Worm (Caenorhabditis elegans) whole organism, L3 larva: ENCODE results near the gene F20B6.4.

Experiments used
- R02D3.7 ChIP-seq: fragments of 150-350 bp; optimal IDR thresholded peaks from 2 replicates; lab custom pipeline; 2014; ENCODE audit warnings: missing biosample characterization, missing genetic modification characterization
- ZK546.5 ChIP-seq: sonication (generic microtip); optimal IDR thresholded peaks from 2 replicates; lab custom pipeline; 2017; ENCODE audit warnings: missing biosample characterization, missing genetic modification characterization
- aly-2 ChIP-seq: fragments of 150-350 bp; optimal IDR thresholded peaks from 2 replicates; lab custom pipeline; 2014; ENCODE audit warnings: missing biosample characterization, missing genetic modification characterization
- ama-1 ChIP-seq: fragments of 150-350 bp; optimal IDR thresholded peaks from 2 replicates; lab custom pipeline; 2018
- ceh-16 ChIP-seq: sonication (generic microtip); optimal IDR thresholded peaks from 2 replicates; lab custom pipeline; 2017; ENCODE audit warnings: missing biosample characterization, missing genetic modification characterization
- ceh-28 ChIP-seq: fragments of 150-350 bp; optimal IDR thresholded peaks from 2 replicates; lab custom pipeline; 2014; ENCODE audit warnings: missing biosample characterization, missing genetic modification reagents, missing genetic modification characterization
- ceh-82 ChIP-seq: fragments of 150-350 bp; optimal IDR thresholded peaks from 2 replicates; lab custom pipeline; 2014; ENCODE audit warnings: missing biosample characterization, missing genetic modification characterization
- ceh-9 ChIP-seq: sonication (generic microtip); optimal IDR thresholded peaks from 2 replicates; lab custom pipeline; 2018; ENCODE audit warnings: missing biosample characterization, missing genetic modification characterization
- daf-12 ChIP-seq: fragments of 150-350 bp; optimal IDR thresholded peaks from 2 replicates; lab custom pipeline; 2014; ENCODE audit warnings: missing biosample characterization, missing genetic modification reagents, missing genetic modification characterization
- egl-27 ChIP-seq: sonication (generic microtip); optimal IDR thresholded peaks from 4 replicates; lab custom pipeline; 2017; ENCODE audit warnings: missing biosample characterization, missing genetic modification reagents, missing genetic modification characterization
- egl-5 ChIP-seq: fragments of 150-350 bp; optimal IDR thresholded peaks from 2 replicates; lab custom pipeline; 2017; ENCODE audit warnings: missing biosample characterization, missing genetic modification reagents, missing genetic modification characterization, inconsistent platforms
- elt-1 ChIP-seq: fragments of 150-350 bp; optimal IDR thresholded peaks from 2 replicates; lab custom pipeline; 2014; ENCODE audit warnings: missing biosample characterization, missing genetic modification characterization
- elt-2 ChIP-seq: sonication (generic microtip); optimal IDR thresholded peaks from 2 replicates; lab custom pipeline; 2016; ENCODE audit warnings: missing genetic modification reagents, mild to moderate bottlenecking, missing genetic modification characterization, missing compliant biosample characterization
- elt-3 ChIP-seq, 3 experiments: fragments of 150-350 bp in 1 of 3; sonication (generic microtip) in 2 of 3; optimal IDR thresholded peaks; 2 replicates in 2 of 3; 4 replicates in 1 of 3; lab custom pipeline; 2014 to 2017; ENCODE audit warnings: missing biosample characterization in 3 of 3, missing genetic modification characterization in 3 of 3
- eor-1 ChIP-seq, 2 experiments: fragments of 150-350 bp; optimal IDR thresholded peaks; 2 replicates each; lab custom pipeline; 2014 to 2018; ENCODE audit warnings: missing biosample characterization in 2 of 2, missing genetic modification characterization in 2 of 2
- fkh-10 ChIP-seq: sonication (generic microtip); optimal IDR thresholded peaks from 2 replicates; lab custom pipeline; 2017; ENCODE audit warnings: missing biosample characterization, missing genetic modification reagents, missing genetic modification characterization
- fkh-2 ChIP-seq: fragments of 150-350 bp; optimal IDR thresholded peaks from 2 replicates; lab custom pipeline; 2014; ENCODE audit warnings: missing biosample characterization, missing genetic modification reagents, missing genetic modification characterization
- fos-1 ChIP-seq: fragments of 150-350 bp; optimal IDR thresholded peaks from 2 replicates; lab custom pipeline; 2014; ENCODE audit warnings: missing biosample characterization, missing genetic modification characterization
- hmg-11 ChIP-seq: sonication (generic microtip); optimal IDR thresholded peaks from 2 replicates; lab custom pipeline; 2016; ENCODE audit warnings: missing genetic modification characterization, missing compliant biosample characterization
- jun-1 ChIP-seq: fragments of 150-350 bp; optimal IDR thresholded peaks from 2 replicates; lab custom pipeline; 2014; ENCODE audit warnings: missing biosample characterization, missing genetic modification reagents, missing genetic modification characterization
- lin-15B ChIP-seq: fragments of 150-350 bp; optimal IDR thresholded peaks from 2 replicates; lab custom pipeline; 2014; ENCODE audit warnings: missing biosample characterization, missing genetic modification characterization
- lin-39 ChIP-seq: fragments of 150-350 bp; optimal IDR thresholded peaks from 2 replicates; lab custom pipeline; 2018; ENCODE audit warnings: missing biosample characterization, missing genetic modification reagents, missing genetic modification characterization
- lsy-12 ChIP-seq: sonication (generic microtip); optimal IDR thresholded peaks from 2 replicates; lab custom pipeline; 2016; ENCODE audit warnings: mild to moderate bottlenecking, missing genetic modification characterization, missing compliant biosample characterization
- mdl-1 ChIP-seq: fragments of 150-350 bp; optimal IDR thresholded peaks from 2 replicates; lab custom pipeline; 2014; ENCODE audit warnings: missing biosample characterization, missing genetic modification characterization
- mml-1 ChIP-seq: fragments of 150-350 bp; sonication (generic microtip); optimal IDR thresholded peaks from 3 replicates; lab custom pipeline; 2014; ENCODE audit warnings: missing biosample characterization, missing genetic modification characterization
- nfya-1 ChIP-seq: sonication (generic microtip); optimal IDR thresholded peaks from 2 replicates; lab custom pipeline; 2017; ENCODE audit warnings: missing genetic modification characterization, mild to moderate bottlenecking, missing compliant biosample characterization, antibody characterized with exemption, moderate library complexity; ENCODE audit not compliant: insufficient read depth
- nhr-11 ChIP-seq: fragments of 150-350 bp; optimal IDR thresholded peaks from 2 replicates; lab custom pipeline; 2014; ENCODE audit warnings: missing biosample characterization, missing genetic modification characterization
- nhr-12 ChIP-seq: fragments of 150-350 bp; optimal IDR thresholded peaks from 2 replicates; lab custom pipeline; 2014; ENCODE audit warnings: missing biosample characterization, missing genetic modification characterization
- nhr-23 ChIP-seq: fragments of 150-350 bp; optimal IDR thresholded peaks from 2 replicates; lab custom pipeline; 2014; ENCODE audit warnings: missing biosample characterization, missing genetic modification reagents, missing genetic modification characterization
- nhr-237 ChIP-seq: fragments of 150-350 bp; optimal IDR thresholded peaks from 2 replicates; lab custom pipeline; 2014; ENCODE audit warnings: missing biosample characterization, missing genetic modification characterization
- nhr-25 ChIP-seq: sonication (generic microtip); optimal IDR thresholded peaks from 2 replicates; lab custom pipeline; 2017; ENCODE audit warnings: missing biosample characterization, missing genetic modification characterization
- nhr-28 ChIP-seq: fragments of 150-350 bp; optimal IDR thresholded peaks from 2 replicates; lab custom pipeline; 2014; ENCODE audit warnings: missing biosample characterization, missing genetic modification characterization
- nhr-43 ChIP-seq: sonication (generic microtip); optimal IDR thresholded peaks from 2 replicates; lab custom pipeline; 2016; ENCODE audit warnings: mild to moderate bottlenecking, missing genetic modification characterization, missing compliant biosample characterization; ENCODE audit not compliant: poor library complexity, severe bottlenecking
- nhr-67 ChIP-seq: fragments of 150-350 bp; optimal IDR thresholded peaks from 2 replicates; lab custom pipeline; 2014; ENCODE audit warnings: missing biosample characterization, missing genetic modification characterization
- nhr-76 ChIP-seq: fragments of 150-350 bp; sonication (generic microtip); optimal IDR thresholded peaks from 5 replicates; lab custom pipeline; 2014; ENCODE audit warnings: missing biosample characterization, missing genetic modification characterization
- nhr-77 ChIP-seq: fragments of 150-350 bp; optimal IDR thresholded peaks from 2 replicates; lab custom pipeline; 2014; ENCODE audit warnings: missing biosample characterization, missing genetic modification characterization
- pha-4 ChIP-seq: fragments of 150-350 bp; optimal IDR thresholded peaks from 2 replicates; lab custom pipeline; 2014; ENCODE audit warnings: missing biosample characterization, missing genetic modification reagents, missing genetic modification characterization
- pqm-1 ChIP-seq: fragments of 150-350 bp; optimal IDR thresholded peaks from 2 replicates; lab custom pipeline; 2017; ENCODE audit warnings: missing biosample characterization, missing genetic modification characterization, inconsistent platforms
- sea-2 ChIP-seq: fragments of 150-350 bp; sonication (generic microtip); optimal IDR thresholded peaks from 4 replicates; lab custom pipeline; 2014; ENCODE audit warnings: missing biosample characterization, missing genetic modification reagents, missing genetic modification characterization
- skn-1 ChIP-seq: fragments of 150-350 bp; optimal IDR thresholded peaks from 2 replicates; lab custom pipeline; 2014; ENCODE audit warnings: missing biosample characterization, missing genetic modification characterization
- snpc-4 ChIP-seq: fragments of 150-350 bp; optimal IDR thresholded peaks from 2 replicates; lab custom pipeline; 2014; ENCODE audit warnings: missing biosample characterization, missing genetic modification characterization
- tbx-2 ChIP-seq: sonication (generic microtip); optimal IDR thresholded peaks from 2 replicates; lab custom pipeline; 2016; ENCODE audit warnings: mild to moderate bottlenecking, missing genetic modification characterization, missing compliant biosample characterization
- unc-39 ChIP-seq: sonication (generic microtip); optimal IDR thresholded peaks from 4 replicates; lab custom pipeline; 2017; ENCODE audit warnings: missing biosample characterization, missing genetic modification characterization
- unc-62 ChIP-seq: fragments of 150-350 bp; sonication (generic microtip); optimal IDR thresholded peaks from 4 replicates; lab custom pipeline; 2014; ENCODE audit warnings: missing biosample characterization, missing genetic modification reagents, missing genetic modification characterization
- zag-1 ChIP-seq: fragments of 150-350 bp; optimal IDR thresholded peaks from 2 replicates; lab custom pipeline; 2014; ENCODE audit warnings: missing biosample characterization, missing genetic modification characterization
- ztf-11 ChIP-seq: fragments of 150-350 bp; optimal IDR thresholded peaks from 2 replicates; lab custom pipeline; 2014; ENCODE audit warnings: missing biosample characterization, missing genetic modification characterization
- ztf-4 ChIP-seq: fragments of 150-350 bp; optimal IDR thresholded peaks from 2 replicates; lab custom pipeline; 2014; ENCODE audit warnings: missing biosample characterization, missing genetic modification characterization

F20B6.4 gene

ce11 chrX:4190537-4191144 lies 5.7 kb downstream of the F20B6.4 start, which contains the start of gene vha-12:
Gene vha-12 (plus strand): TSS chrX:4191094.
- TF ChIP-seq hmg-11 (tag; lab: Kevin White, UChicago): peak; percentile 83
- TF ChIP-seq nhr-76 (tag; lab: Kevin White, UChicago): peak; percentile 10
- TF ChIP-seq unc-39 (tag; lab: Kevin White, UChicago): no peak
- TF ChIP-seq mdl-1 (tag; lab: Kevin White, UChicago): peak; percentile 19
- TF ChIP-seq elt-2 (tag; lab: Kevin White, UChicago): peak; percentile 88
- TF ChIP-seq ceh-28: peak; percentile 85
- TF ChIP-seq mml-1 (tag; lab: Kevin White, UChicago): no peak
- TF ChIP-seq nhr-11: peak; percentile 54
- peak; percentile 59 for TF ChIP-seq fkh-10
- no peak for TF ChIP-seq sea-2 (GFP tag; lab: Kevin White, UChicago)
- no peak for TF ChIP-seq nhr-12 (tag; lab: Kevin White, UChicago)
- TF ChIP-seq egl-5 (tag; lab: Kevin White, UChicago): peak; percentile 75
- TF ChIP-seq unc-62 (GFP tag; lab: Kevin White, UChicago): peak; percentile 7
- TF ChIP-seq ceh-16 (tag; lab: Kevin White, UChicago): no peak
- TF ChIP-seq nhr-77 (tag; lab: Kevin White, UChicago): no peak
- TF ChIP-seq pqm-1 (tag; lab: Kevin White, UChicago): peak; percentile 93
- TF ChIP-seq fkh-2 (tag; lab: Kevin White, UChicago): no peak
- TF ChIP-seq nhr-43: peak; percentile 86
- no peak for TF ChIP-seq ceh-9 (tag; lab: Kevin White, UChicago)
- TF ChIP-seq fos-1: no peak
- TF ChIP-seq tbx-2 (tag; lab: Kevin White, UChicago): peak; percentile 58
- TF ChIP-seq lin-15B: peak; percentile 88
- peak; percentile 93 for TF ChIP-seq jun-1 (tag; lab: Kevin White, UChicago)
- peak; percentile 71 for TF ChIP-seq R02D3.7 (tag; lab: Kevin White, UChicago)
- peak; percentile 55 for TF ChIP-seq ceh-82 (tag; lab: Kevin White, UChicago)
- TF ChIP-seq lin-39 (tag; lab: Kevin White, UChicago): peak; percentile 89
- TF ChIP-seq ama-1: no peak
- TF ChIP-seq nfya-1 (tag; lab: Kevin White, UChicago): peak; percentile 94
- TF ChIP-seq nhr-28: no peak
- TF ChIP-seq elt-1 (tag; lab: Kevin White, UChicago): no peak
- peak; percentile 49 for TF ChIP-seq egl-27 (tag; lab: Kevin White, UChicago)
- TF ChIP-seq lsy-12 (tag; lab: Kevin White, UChicago): peak; percentile 72
- TF ChIP-seq snpc-4: peak; percentile 74
- TF ChIP-seq ztf-4 (tag; lab: Kevin White, UChicago): peak; percentile 33
- TF ChIP-seq eor-1 (tag; optimal IDR thresholded peaks at IDR 0.05; lab: Kevin White, UChicago): peak in 1 of 2 experiments; percentile 3
- TF ChIP-seq zag-1: peak; percentile 48
- peak; percentile 93 for TF ChIP-seq pha-4
- TF ChIP-seq elt-3 (tag; optimal IDR thresholded peaks at IDR 0.05; lab: Kevin White, UChicago): peak in 1 of 3 experiments; percentile 74
- peak; percentile 98 for TF ChIP-seq nhr-23 (tag; lab: Kevin White, UChicago)
- TF ChIP-seq aly-2 (tag; lab: Kevin White, UChicago): no peak
- no peak for TF ChIP-seq daf-12 (tag; lab: Kevin White, UChicago)
- no peak for TF ChIP-seq ZK546.5 (tag; lab: Kevin White, UChicago)
- no peak for TF ChIP-seq nhr-237 (tag; lab: Kevin White, UChicago)
- TF ChIP-seq nhr-67 (tag; lab: Kevin White, UChicago): no peak
- peak; percentile 68 for TF ChIP-seq skn-1
- peak; percentile 97 for TF ChIP-seq nhr-25
- TF ChIP-seq ztf-11 (tag; lab: Kevin White, UChicago): no peak
